Worm (Caenorhabditis elegans) whole organism, late embryonic: ENCODE measurements around the gene lin-15B.

ENCODE experiments used
- C08G9.2 ChIP-seq: sonication (generic microtip); optimal IDR thresholded peaks from 2 replicates; lab custom pipeline; 2016; ENCODE audit warnings: mild to moderate bottlenecking, missing genetic modification characterization, moderate library complexity, missing compliant biosample characterization
- F13H6.1 ChIP-seq: sonication (generic microtip); optimal IDR thresholded peaks from 2 replicates; lab custom pipeline; 2016; ENCODE audit warnings: missing genetic modification characterization, missing compliant biosample characterization
- K09A11.1 ChIP-seq: sonication (generic microtip); optimal IDR thresholded peaks from 2 replicates; lab custom pipeline; 2017; ENCODE audit warnings: antibody characterized with exemption, mild to moderate bottlenecking, missing genetic modification characterization, missing compliant biosample characterization; ENCODE audit not compliant: insufficient read depth
- T23F11.4 ChIP-seq: fragments of 200-800 bp; sonication (Bioruptor generic); optimal IDR thresholded peaks from 2 replicates; lab custom pipeline; 2018; ENCODE audit warnings: mild to moderate bottlenecking, missing genetic modification characterization, missing compliant biosample characterization
- ama-1 ChIP-seq: fragments of 150-350 bp; optimal IDR thresholded peaks from 2 replicates; lab custom pipeline; 2014
- ceh-14 ChIP-seq: sonication (generic microtip); optimal IDR thresholded peaks from 2 replicates; lab custom pipeline; 2016; ENCODE audit warnings: missing genotype, missing genetic modification characterization, missing compliant biosample characterization
- ceh-18 ChIP-seq: sonication (generic microtip); optimal IDR thresholded peaks from 2 replicates; lab custom pipeline; 2016; ENCODE audit warnings: missing genetic modification characterization, missing compliant biosample characterization
- ceh-19 ChIP-seq: fragments of 200-800 bp; sonication (Bioruptor generic); optimal IDR thresholded peaks from 2 replicates; lab custom pipeline; 2018; ENCODE audit warnings: mild to moderate bottlenecking, missing genetic modification characterization, missing compliant biosample characterization
- ceh-2 ChIP-seq: sonication (generic microtip); optimal IDR thresholded peaks from 2 replicates; lab custom pipeline; 2016; ENCODE audit warnings: missing genotype, missing genetic modification characterization, missing compliant biosample characterization
- ceh-30 ChIP-seq: fragments of 150-350 bp; optimal IDR thresholded peaks from 2 replicates; lab custom pipeline; 2014; ENCODE audit warnings: missing biosample characterization, missing genetic modification characterization
- ceh-34 ChIP-seq: sonication (generic microtip); optimal IDR thresholded peaks from 2 replicates; lab custom pipeline; 2016; ENCODE audit warnings: mild to moderate bottlenecking, missing genetic modification characterization, missing compliant biosample characterization
- ceh-45 ChIP-seq: fragments of 200-800 bp; sonication (Bioruptor generic); IDR thresholded peaks from 2 replicates; pipeline ENCODE4 v1.3.6; 2022; ENCODE audit warnings: missing genetic modification reagents, missing genetic modification characterization, missing compliant biosample characterization
- ceh-9 ChIP-seq: sonication (generic microtip); optimal IDR thresholded peaks from 2 replicates; lab custom pipeline; 2016; ENCODE audit warnings: mild to moderate bottlenecking, missing genetic modification characterization, inconsistent platforms, missing compliant biosample characterization
- dve-1 ChIP-seq: sonication (generic microtip); optimal IDR thresholded peaks from 2 replicates; lab custom pipeline; 2017; ENCODE audit warnings: antibody characterized with exemption, mild to moderate bottlenecking, missing genetic modification characterization, missing compliant biosample characterization
- elt-2 ChIP-seq: sonication (generic microtip); optimal IDR thresholded peaks from 2 replicates; lab custom pipeline; 2016; ENCODE audit warnings: missing genetic modification reagents, missing genetic modification characterization, missing compliant biosample characterization
- ets-4 ChIP-seq: sonication (generic microtip); optimal IDR thresholded peaks from 2 replicates; lab custom pipeline; 2016; ENCODE audit warnings: missing genetic modification characterization, missing compliant biosample characterization
- fax-1 ChIP-seq: sonication (generic microtip); optimal IDR thresholded peaks from 2 replicates; lab custom pipeline; 2016; ENCODE audit warnings: missing genotype, missing genetic modification characterization, missing compliant biosample characterization
- fkh-6 ChIP-seq: sonication (generic microtip); optimal IDR thresholded peaks from 2 replicates; lab custom pipeline; 2016; ENCODE audit warnings: missing genetic modification characterization, missing compliant biosample characterization
- hlh-15 ChIP-seq: sonication (generic microtip); optimal IDR thresholded peaks from 2 replicates; lab custom pipeline; 2016; ENCODE audit warnings: missing genetic modification characterization, missing compliant biosample characterization
- hlh-30 ChIP-seq: sonication (generic microtip); optimal IDR thresholded peaks from 2 replicates; lab custom pipeline; 2017; ENCODE audit warnings: antibody characterized with exemption, missing genetic modification characterization, missing compliant biosample characterization; ENCODE audit not compliant: insufficient read depth
- hlh-6 ChIP-seq: sonication (generic microtip); optimal IDR thresholded peaks from 2 replicates; lab custom pipeline; 2016; ENCODE audit warnings: missing genotype, missing genetic modification characterization, missing compliant biosample characterization
- hlh-8 ChIP-seq: sonication (generic microtip); optimal IDR thresholded peaks from 2 replicates; lab custom pipeline; 2016; ENCODE audit warnings: missing genotype, missing genetic modification characterization, missing compliant biosample characterization
- lim-6 ChIP-seq: sonication (generic microtip); optimal IDR thresholded peaks from 2 replicates; lab custom pipeline; 2016; ENCODE audit warnings: missing genetic modification characterization, missing compliant biosample characterization
- madf-2 ChIP-seq: sonication (generic microtip); optimal IDR thresholded peaks from 2 replicates; lab custom pipeline; 2017; ENCODE audit warnings: missing genetic modification characterization, missing compliant biosample characterization
- mec-3 ChIP-seq: sonication (generic microtip); optimal IDR thresholded peaks from 2 replicates; lab custom pipeline; 2016; ENCODE audit warnings: borderline replicate concordance, missing genetic modification characterization, missing compliant biosample characterization
- nfya-1 ChIP-seq: sonication (generic microtip); optimal IDR thresholded peaks from 2 replicates; lab custom pipeline; 2017; ENCODE audit warnings: missing genetic modification characterization, mild to moderate bottlenecking, missing compliant biosample characterization, antibody characterized with exemption, moderate library complexity
- nhr-11 ChIP-seq: fragments of 150-350 bp; optimal IDR thresholded peaks from 2 replicates; lab custom pipeline; 2014; ENCODE audit warnings: missing biosample characterization, missing genetic modification characterization
- pag-3 ChIP-seq: sonication (generic microtip); optimal IDR thresholded peaks from 2 replicates; lab custom pipeline; 2016; ENCODE audit warnings: missing compliant biosample characterization, missing genetic modification characterization, borderline replicate concordance
- pat-9 ChIP-seq: fragments of 200-800 bp; sonication (Bioruptor generic); optimal IDR thresholded peaks from 2 replicates; lab custom pipeline; 2018; ENCODE audit warnings: mild to moderate bottlenecking, missing genetic modification characterization, moderate library complexity, missing compliant biosample characterization
- pax-1 ChIP-seq: fragments of 150-350 bp; optimal IDR thresholded peaks from 2 replicates; lab custom pipeline; 2014; ENCODE audit warnings: missing biosample characterization, missing genetic modification characterization
- pha-4 ChIP-seq: fragments of 150-350 bp; optimal IDR thresholded peaks from 2 replicates; lab custom pipeline; 2018; ENCODE audit warnings: missing biosample characterization, missing genetic modification reagents, missing genetic modification characterization
- pros-1 ChIP-seq: fragments of 150-350 bp; optimal IDR thresholded peaks from 2 replicates; lab custom pipeline; 2014; ENCODE audit warnings: missing biosample characterization, missing genetic modification reagents, missing genetic modification characterization
- ref-2 ChIP-seq: sonication (generic microtip); optimal IDR thresholded peaks from 2 replicates; lab custom pipeline; 2016; ENCODE audit warnings: missing genetic modification characterization, missing compliant biosample characterization
- sdc-2 ChIP-seq: sonication (generic microtip); optimal IDR thresholded peaks from 2 replicates; lab custom pipeline; 2016; ENCODE audit warnings: missing genotype, missing genetic modification characterization, missing compliant biosample characterization
- syd-9 ChIP-seq: sonication (generic microtip); optimal IDR thresholded peaks from 2 replicates; lab custom pipeline; 2016; ENCODE audit warnings: mild to moderate bottlenecking, missing genetic modification characterization, moderate library complexity, missing compliant biosample characterization
- tbx-2 ChIP-seq: sonication (generic microtip); optimal IDR thresholded peaks from 2 replicates; lab custom pipeline; 2016; ENCODE audit warnings: missing genetic modification characterization, missing compliant biosample characterization
- ttx-3 ChIP-seq: sonication (generic microtip); optimal IDR thresholded peaks from 2 replicates; lab custom pipeline; 2016; ENCODE audit warnings: missing genetic modification reagents, missing genetic modification characterization, missing compliant biosample characterization
- unc-3 ChIP-seq, 2 experiments: fragments of 200-800 bp in 1 of 2; sonication (Bioruptor generic) in 1 of 2; sonication (generic microtip) in 1 of 2; conservative IDR thresholded peaks in 1 of 2; optimal IDR thresholded peaks in 1 of 2; 2 replicates each; pipeline versions ENCODE4 v1.3.6 to Lab custom; 2016 to 2022; ENCODE audit warnings: missing compliant biosample characterization in 2 of 2, missing genetic modification characterization in 2 of 2, missing genetic modification reagents in 1 of 2
- zip-5 ChIP-seq: sonication (generic microtip); optimal IDR thresholded peaks from 2 replicates; lab custom pipeline; 2016; ENCODE audit warnings: missing genetic modification characterization, missing compliant biosample characterization

The lin-15B gene

DNA sequence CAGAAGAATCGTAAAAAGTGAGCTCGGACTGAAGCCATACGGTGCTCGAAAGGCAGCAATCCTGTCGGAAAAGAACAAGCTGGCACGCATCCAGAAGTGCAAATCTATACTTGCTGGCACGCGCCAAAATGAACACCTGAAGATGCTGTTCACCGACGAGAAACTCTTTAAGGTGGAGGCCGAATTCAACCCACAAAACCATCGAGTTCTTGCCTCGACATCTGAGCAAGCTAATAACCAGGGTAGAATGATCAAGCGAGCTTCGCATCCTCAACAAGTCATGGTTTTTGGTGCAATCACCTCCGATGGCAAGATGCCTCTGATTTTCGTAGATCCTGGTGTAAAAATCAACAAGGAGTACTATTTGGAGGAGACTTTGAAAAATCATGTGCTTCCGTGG, 32.5 kb upstream of the lin-15B start:
- TF ChIP-seq madf-2 (tag; lab: Kevin White, UChicago) = no peak
- no peak for TF ChIP-seq mec-3 (tag; lab: Kevin White, UChicago)
- no peak for TF ChIP-seq ceh-19 (GFP tag; lab: Kevin White, UChicago)
- TF ChIP-seq ceh-45 = no peak
- no peak for TF ChIP-seq pat-9 (tag; lab: Kevin White, UChicago)
- no peak for TF ChIP-seq pax-1
- TF ChIP-seq pag-3 (tag; lab: Kevin White, UChicago) = no peak
- no peak for TF ChIP-seq hlh-15
- TF ChIP-seq ama-1 (lab: Kevin White, UChicago) = no peak

DNA sequence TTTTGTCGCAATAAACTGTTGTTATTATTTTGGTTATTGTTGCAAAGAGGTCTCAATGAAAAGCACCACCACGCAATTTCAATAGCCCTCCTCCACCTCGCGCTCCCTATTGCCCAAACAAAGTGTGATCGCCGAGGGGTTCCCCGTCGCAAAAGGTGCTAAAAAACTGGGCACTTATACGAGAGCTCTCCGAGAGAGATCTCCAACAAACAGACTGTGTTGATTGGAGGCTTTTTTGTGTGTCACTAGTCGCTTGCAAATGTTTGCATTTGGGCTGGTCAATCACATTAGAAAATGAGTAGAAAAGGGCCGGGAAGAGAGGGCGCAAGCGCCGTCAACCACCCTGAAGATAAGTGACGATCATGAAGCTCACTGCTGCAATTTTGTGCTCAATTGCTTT, 29.5 kb upstream of the lin-15B start, which contains the start of gene ZK662.2:
TSS of gene ZK662.2 (plus strand) at position 301 of the 400 bp plus-strand sequence.
- no peak for TF ChIP-seq ama-1 (lab: Kevin White, UChicago)
- peak; percentile 2 for TF ChIP-seq tbx-2
- no peak for TF ChIP-seq ceh-2 (tag; lab: Kevin White, UChicago)
- TF ChIP-seq, all 69 proteins: peak for 1

DNA sequence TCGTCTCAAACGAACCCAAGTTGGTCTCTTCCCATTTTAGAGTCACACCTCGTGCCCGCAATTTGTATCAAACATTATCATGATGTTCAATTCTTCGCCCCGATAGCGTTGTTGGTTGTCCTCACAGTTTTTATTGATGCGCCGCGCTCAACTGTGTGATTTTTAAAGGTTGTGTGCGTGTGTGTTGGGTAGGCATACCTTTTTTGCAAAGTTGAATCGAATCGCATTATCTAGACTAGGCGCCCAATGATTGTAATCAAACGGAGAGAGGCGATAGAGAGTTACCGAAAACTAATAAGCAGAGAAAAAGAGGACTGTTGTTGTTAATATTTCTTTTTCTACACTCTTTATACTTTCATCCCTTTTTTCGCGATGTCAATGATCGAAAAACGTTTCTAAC, 25.7 kb upstream of the lin-15B start:
- TF ChIP-seq ceh-14 (tag; lab: Kevin White, UChicago) = no peak
- TF ChIP-seq pax-1 = no peak
- no peak for TF ChIP-seq hlh-8 (tag; lab: Kevin White, UChicago)
- no peak for TF ChIP-seq F13H6.1 (tag; lab: Kevin White, UChicago)

DNA sequence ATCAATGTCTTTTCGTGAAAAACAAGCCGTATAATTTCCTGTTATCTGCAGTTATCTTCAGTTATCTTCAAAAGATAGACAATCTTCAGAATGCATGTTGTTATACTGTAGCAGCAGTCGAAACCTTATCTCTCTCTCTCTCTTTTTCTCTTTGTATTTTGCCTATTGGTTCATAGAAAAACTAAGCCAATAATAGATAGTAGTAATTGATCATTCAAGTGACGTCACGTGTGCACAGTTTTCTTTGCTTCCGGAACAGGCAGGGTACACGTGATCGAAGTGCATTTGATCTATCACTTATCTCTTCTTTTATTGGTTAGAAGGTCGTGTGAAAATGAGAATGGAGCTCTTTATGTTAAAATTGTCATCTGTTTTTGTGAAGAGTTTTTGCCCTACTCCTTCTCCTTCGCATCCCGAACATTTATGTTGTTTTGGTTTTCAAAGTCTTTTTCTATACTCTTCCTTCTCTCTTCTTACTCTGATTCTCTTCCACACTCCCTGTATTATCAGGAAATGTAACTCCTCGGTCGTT, 21.3 kb upstream of the lin-15B start:
- TF ChIP-seq K09A11.1 (tag; lab: Kevin White, UChicago) (no peak), elt-2 (peak; percentile 66), tbx-2 (no peak), hlh-30 (peak; percentile 33)

DNA sequence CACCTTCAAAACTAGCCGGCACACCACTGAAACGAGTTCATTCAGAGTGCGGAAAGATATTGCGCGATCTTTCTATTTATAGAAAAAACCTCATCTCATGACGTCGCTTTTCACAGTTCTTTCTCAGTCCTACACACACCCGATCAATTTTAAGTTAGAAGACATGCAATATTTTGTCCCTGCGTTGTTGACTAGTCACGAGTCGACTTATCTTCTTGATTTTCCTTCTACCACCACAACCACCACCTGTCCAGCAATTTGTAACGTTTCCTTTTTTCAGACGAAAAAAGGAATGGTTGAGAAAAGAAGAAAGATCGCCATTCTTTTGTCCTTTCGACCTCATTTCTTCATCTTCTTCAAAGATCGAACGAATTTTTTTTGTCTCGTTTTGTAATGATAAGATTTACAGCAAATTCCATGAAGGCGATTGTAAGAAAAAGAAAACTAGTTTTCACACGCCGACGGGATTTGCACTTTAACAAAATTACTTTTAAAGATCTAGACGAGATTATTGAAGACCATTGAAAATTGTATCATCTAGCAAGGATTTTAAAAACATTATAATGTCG, 19.7 kb upstream of the lin-15B start:
- no peak for TF ChIP-seq ceh-14 (tag; lab: Kevin White, UChicago)
- no peak for TF ChIP-seq syd-9
- TF ChIP-seq ceh-18 = no peak
- no peak for TF ChIP-seq nhr-11 (tag; lab: Kevin White, UChicago)
- no peak for TF ChIP-seq pat-9 (tag; lab: Kevin White, UChicago)
- TF ChIP-seq, all 69 proteins: peak for 0

DNA sequence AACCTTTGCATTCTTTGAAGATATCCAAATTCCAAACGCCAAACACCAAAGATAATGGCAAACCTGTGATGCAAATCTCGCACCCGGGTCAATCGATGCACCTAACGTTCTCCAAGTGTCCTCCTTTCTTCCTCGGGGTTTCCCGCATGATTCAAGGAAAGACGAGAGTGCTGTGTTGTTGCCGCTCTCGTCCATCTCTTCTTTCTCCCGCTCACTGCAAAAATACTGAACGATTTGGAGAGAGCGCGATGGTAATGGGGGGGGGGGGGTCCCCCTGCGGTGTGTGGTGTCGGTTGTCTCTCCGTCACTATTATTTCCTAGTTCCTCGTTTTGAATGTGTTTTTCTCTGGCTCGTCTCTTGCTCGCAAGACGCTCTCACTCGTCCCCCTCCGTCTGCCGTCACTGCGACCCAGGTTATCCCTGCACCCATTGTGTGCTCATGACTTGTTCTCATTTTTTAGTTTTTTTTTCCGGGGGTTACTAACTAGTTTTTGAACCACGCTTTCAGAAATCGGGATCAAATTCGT, 18.5 kb upstream of the lin-15B start:
- TF ChIP-seq pha-4 (no peak), lim-6 (tag; lab: Kevin White, UChicago) (no peak), unc-3 (GFP tag; conservative IDR thresholded peaks at IDR 0.05; lab: Robert Waterston, UW) (peak; percentile 39; the same call in 1 of the 2 replicates), unc-3 (tag; optimal IDR thresholded peaks at IDR 0.05; lab: Kevin White, UChicago) (no peak), T23F11.4 (GFP tag; lab: Kevin White, UChicago) (no peak), fkh-6 (tag; lab: Kevin White, UChicago) (no peak), pag-3 (tag; lab: Kevin White, UChicago) (no peak), ceh-34 (tag; lab: Kevin White, UChicago) (peak; percentile 97), pros-1 (tag; lab: Kevin White, UChicago) (peak; percentile 75), K09A11.1 (tag; lab: Kevin White, UChicago) (peak; percentile 59), ref-2 (tag; lab: Kevin White, UChicago) (peak; percentile 84), ceh-19 (GFP tag; lab: Kevin White, UChicago) (peak; percentile 83), ceh-30 (tag; lab: Kevin White, UChicago) (peak; percentile 63), C08G9.2 (no peak), ceh-45 (0 out of 2 replicates have a peak, but pooled peaks have one; percentile 25), fax-1 (tag; lab: Kevin White, UChicago) (peak; percentile 14), nfya-1 (tag; lab: Kevin White, UChicago) (peak; percentile 82), ceh-9 (tag; lab: Kevin White, UChicago) (no peak), sdc-2 (tag; lab: Kevin White, UChicago) (peak; percentile 86), elt-2 (peak; percentile 59), ceh-2 (tag; lab: Kevin White, UChicago) (peak; percentile 68), hlh-6 (tag; lab: Kevin White, UChicago) (peak; percentile 64), zip-5 (tag; lab: Kevin White, UChicago) (no peak), ceh-14 (tag; lab: Kevin White, UChicago) (peak; percentile 79), ttx-3 (tag; lab: Kevin White, UChicago) (peak; percentile 47), dve-1 (tag; lab: Kevin White, UChicago) (peak; percentile 4), tbx-2 (peak; percentile 94), ets-4 (peak; percentile 59)
